Worm (Caenorhabditis elegans) whole organism, young adult: Measurements from ENCODE around the gene Y37H2A.14.

ENCODE experiments used
- B0019.2 ChIP-seq: fragments of 200-800 bp; sonication (Bioruptor generic); conservative IDR thresholded peaks from 2 replicates; pipeline ENCODE4 v1.3.6; 2022; ENCODE audit warnings: missing genetic modification reagents, missing genetic modification characterization, missing compliant biosample characterization
- C06A6.2 ChIP-seq: fragments of 200-800 bp; sonication (Bioruptor generic); conservative IDR thresholded peaks from 2 replicates; pipeline ENCODE4 v1.3.6; 2022; ENCODE audit warnings: missing genetic modification characterization, missing compliant biosample characterization
- D2030.7 ChIP-seq: fragments of 200-800 bp; sonication (Bioruptor generic); IDR thresholded peaks from 2 replicates; pipeline ENCODE4 v1.3.6; 2022; ENCODE audit warnings: missing genetic modification reagents, missing genetic modification characterization, missing compliant biosample characterization
- F39B2.1 ChIP-seq: fragments of 200-800 bp; sonication (Bioruptor generic); IDR thresholded peaks from 2 replicates; pipeline ENCODE4 v1.3.6; 2022; ENCODE audit warnings: missing genetic modification reagents, missing genetic modification characterization, missing compliant biosample characterization
- F57C9.4 ChIP-seq: sonication (generic microtip); optimal IDR thresholded peaks from 2 replicates; lab custom pipeline; 2017; ENCODE audit warnings: mild to moderate bottlenecking, missing genetic modification characterization, missing compliant biosample characterization
- Y53G8AR.9 ChIP-seq: fragments of 200-800 bp; sonication (Bioruptor generic); conservative IDR thresholded peaks from 2 replicates; pipeline ENCODE4 v1.3.6; 2022; ENCODE audit warnings: missing genetic modification reagents, missing genetic modification characterization, missing compliant biosample characterization
- aptf-3 ChIP-seq: fragments of 200-800 bp; sonication (Bioruptor generic); IDR thresholded peaks from 2 replicates; pipeline ENCODE4 v1.3.6; 2022; ENCODE audit warnings: missing genetic modification characterization, missing compliant biosample characterization
- attf-3 ChIP-seq: fragments of 200-800 bp; sonication (Bioruptor generic); conservative IDR thresholded peaks from 2 replicates; pipeline ENCODE4 v1.3.6; 2022; ENCODE audit warnings: missing genetic modification reagents, missing genetic modification characterization, missing compliant biosample characterization
- attf-6 ChIP-seq: fragments of 200-800 bp; sonication (Bioruptor generic); IDR thresholded peaks from 2 replicates; pipeline ENCODE4 v1.3.6; 2022; ENCODE audit warnings: missing genetic modification reagents, missing genetic modification characterization, missing compliant biosample characterization
- bed-1 ChIP-seq: fragments of 200-800 bp; sonication (Bioruptor generic); IDR thresholded peaks from 2 replicates; pipeline ENCODE4 v1.3.6; 2022; ENCODE audit warnings: missing genetic modification reagents, missing genetic modification characterization, missing compliant biosample characterization
- bed-2 ChIP-seq: fragments of 200-800 bp; sonication (Bioruptor generic); IDR thresholded peaks from 2 replicates; pipeline ENCODE4 v1.3.6; 2022; ENCODE audit warnings: missing genetic modification reagents, missing genetic modification characterization, missing compliant biosample characterization
- ccch-3 ChIP-seq: fragments of 200-800 bp; sonication (Bioruptor generic); optimal IDR thresholded peaks from 2 replicates; lab custom pipeline; 2018; ENCODE audit warnings: mild to moderate bottlenecking, missing genetic modification characterization, missing compliant biosample characterization
- cebp-2 ChIP-seq: fragments of 200-800 bp; sonication (Bioruptor generic); IDR thresholded peaks from 2 replicates; pipeline ENCODE4 v1.3.6; 2022; ENCODE audit warnings: missing genetic modification characterization, missing compliant biosample characterization
- chd-7 ChIP-seq: sonication (generic microtip); optimal IDR thresholded peaks from 2 replicates; lab custom pipeline; 2016; ENCODE audit warnings: mild to moderate bottlenecking, missing genetic modification characterization, moderate library complexity, missing compliant biosample characterization
- dox-1 ChIP-seq: fragments of 200-800 bp; sonication (Bioruptor generic); IDR thresholded peaks from 2 replicates; pipeline ENCODE4 v1.3.6; 2022; ENCODE audit warnings: missing genetic modification reagents, missing genetic modification characterization, missing compliant biosample characterization
- egl-44 ChIP-seq: fragments of 200-800 bp; sonication (Bioruptor generic); IDR thresholded peaks from 2 replicates; pipeline ENCODE4 v1.3.6; 2022; ENCODE audit warnings: missing genetic modification reagents, missing genetic modification characterization, missing compliant biosample characterization
- hlh-12 ChIP-seq: sonication (generic microtip); optimal IDR thresholded peaks from 2 replicates; lab custom pipeline; 2016; ENCODE audit warnings: missing genetic modification characterization, missing compliant biosample characterization
- hrde-1 ChIP-seq: sonication (generic microtip); optimal IDR thresholded peaks from 2 replicates; lab custom pipeline; 2016; ENCODE audit warnings: missing genetic modification characterization, mild to moderate bottlenecking, missing compliant biosample characterization, moderate library complexity, missing genotype, missing genetic modification reagents, borderline replicate concordance
- let-607 ChIP-seq, 2 experiments: fragments of 200-800 bp in 1 of 2; sonication (Bioruptor generic) in 1 of 2; sonication (generic microtip) in 1 of 2; optimal IDR thresholded peaks; 2 replicates each; lab custom pipeline; 2016 to 2018; ENCODE audit warnings: mild to moderate bottlenecking in 2 of 2, missing compliant biosample characterization in 2 of 2, missing genetic modification characterization in 2 of 2, moderate library complexity in 2 of 2, missing genotype in 1 of 2
- lin-26 ChIP-seq: fragments of 200-800 bp; sonication (Bioruptor generic); IDR thresholded peaks from 2 replicates; pipeline ENCODE4 v1.3.6; 2022; ENCODE audit warnings: missing genetic modification reagents, missing genetic modification characterization, missing compliant biosample characterization
- madf-10 ChIP-seq: sonication (generic microtip); optimal IDR thresholded peaks from 2 replicates; lab custom pipeline; 2016; ENCODE audit warnings: mild to moderate bottlenecking, missing genetic modification characterization, missing compliant biosample characterization
- madf-8 ChIP-seq: fragments of 200-800 bp; sonication (Bioruptor generic); conservative IDR thresholded peaks from 2 replicates; pipeline ENCODE4 v1.3.6; 2022; ENCODE audit warnings: missing genetic modification reagents, missing genetic modification characterization, missing compliant biosample characterization
- mel-28 ChIP-seq: sonication (generic microtip); optimal IDR thresholded peaks from 2 replicates; lab custom pipeline; 2016; ENCODE audit warnings: borderline replicate concordance, mild to moderate bottlenecking, missing genetic modification characterization, missing compliant biosample characterization
- nhr-120 ChIP-seq: fragments of 200-800 bp; sonication (Bioruptor generic); IDR thresholded peaks from 2 replicates; pipeline ENCODE4 v1.3.6; 2022; ENCODE audit warnings: missing genetic modification characterization, missing compliant biosample characterization
- nhr-27 ChIP-seq: fragments of 200-800 bp; sonication (Bioruptor generic); optimal IDR thresholded peaks from 2 replicates; lab custom pipeline; 2018; ENCODE audit warnings: mild to moderate bottlenecking, missing genetic modification characterization, moderate library complexity, missing compliant biosample characterization
- nhr-80 ChIP-seq: sonication (generic microtip); optimal IDR thresholded peaks from 2 replicates; lab custom pipeline; 2016; ENCODE audit warnings: missing genetic modification characterization, missing compliant biosample characterization
- pbrm-1 ChIP-seq: fragments of 200-800 bp; sonication (Bioruptor generic); IDR thresholded peaks from 2 replicates; pipeline ENCODE4 v1.3.6; 2022; ENCODE audit warnings: missing genetic modification reagents, missing genetic modification characterization, missing compliant biosample characterization
- pha-4 ChIP-seq: fragments of 150-350 bp; sonication (generic microtip); optimal IDR thresholded peaks from 2 replicates; lab custom pipeline; 2014; ENCODE audit warnings: missing biosample characterization, missing genetic modification reagents, missing genetic modification characterization
- rpc-1 ChIP-seq, 2 experiments: fragments of 150-350 bp in 1 of 2; sonication (generic microtip) in 1 of 2; optimal IDR thresholded peaks; 2 replicates each; lab custom pipeline; 2014 to 2018; ENCODE audit warnings: missing biosample characterization in 1 of 2, missing genetic modification characterization in 1 of 2, missing genetic modification reagents in 1 of 2, missing genotype in 1 of 2
- sdz-38 ChIP-seq: sonication (generic microtip); optimal IDR thresholded peaks from 2 replicates; lab custom pipeline; 2016; ENCODE audit warnings: missing genotype, missing genetic modification characterization, missing compliant biosample characterization
- snpc-1.1 ChIP-seq: sonication (generic microtip); optimal IDR thresholded peaks from 2 replicates; lab custom pipeline; 2017; ENCODE audit warnings: missing genetic modification characterization, mild to moderate bottlenecking, missing compliant biosample characterization, antibody characterized with exemption, moderate library complexity, missing genotype, missing genetic modification reagents; ENCODE audit not compliant: insufficient read depth
- unc-130 ChIP-seq: sonication (generic microtip); optimal IDR thresholded peaks from 2 replicates; lab custom pipeline; 2016; ENCODE audit warnings: missing genetic modification reagents, missing genetic modification characterization, missing compliant biosample characterization
- xnd-1 ChIP-seq: sonication (generic microtip); optimal IDR thresholded peaks from 2 replicates; lab custom pipeline; 2016; ENCODE audit warnings: missing genotype, missing genetic modification reagents, missing genetic modification characterization, missing compliant biosample characterization
- zfh-2 ChIP-seq: fragments of 200-800 bp; sonication (Bioruptor generic); conservative IDR thresholded peaks from 2 replicates; pipeline ENCODE4 v1.3.6; 2022; ENCODE audit warnings: missing genetic modification reagents, missing genetic modification characterization, missing compliant biosample characterization
- ztf-26 ChIP-seq: sonication (generic microtip); optimal IDR thresholded peaks from 2 replicates; lab custom pipeline; 2017; ENCODE audit warnings: missing genetic modification characterization, missing compliant biosample characterization
- ztf-6 ChIP-seq: fragments of 200-800 bp; sonication (Bioruptor generic); IDR thresholded peaks from 2 replicates; pipeline ENCODE4 v1.3.6; 2022; ENCODE audit warnings: missing genetic modification reagents, missing genetic modification characterization, missing compliant biosample characterization

The Y37H2A.14 gene

ce11 chrV:18171568-18171967 is 28.0 kb downstream of the Y37H2A.14 start, which contains the start of gene C14A6.8:
TSS of gene C14A6.8 (minus strand) at chrV:18171668.
- TF ChIP-seq madf-8, result no peak
- TF ChIP-seq D2030.7 (GFP tag; lab: Robert Waterston, UW), result no peak
- no peak for TF ChIP-seq snpc-1.1 (tag; lab: Kevin White, UChicago)
- no peak for TF ChIP-seq B0019.2 (GFP tag; lab: Robert Waterston, UW)
- no peak for TF ChIP-seq unc-130 (GFP tag; lab: Kevin White, UChicago)
- no peak for TF ChIP-seq let-607 (tag; optimal IDR thresholded peaks at IDR 0.05; lab: Kevin White, UChicago)
- TF ChIP-seq nhr-80, result no peak
- TF ChIP-seq rpc-1 (optimal IDR thresholded peaks at IDR 0.05; lab: Kevin White, UChicago), result no peak
- no peak for TF ChIP-seq rpc-1 (tag; optimal IDR thresholded peaks at IDR 0.05; lab: Kevin White, UChicago)
- TF ChIP-seq C06A6.2 (GFP tag; lab: Robert Waterston, UW), result no peak
- TF ChIP-seq zfh-2 (GFP tag; lab: Robert Waterston, UW), result no peak

ce11 chrV:18174951-18175350 is 31.4 kb downstream of the Y37H2A.14 start:
- TF ChIP-seq egl-44 (GFP tag; lab: Robert Waterston, UW), result 0 out of 2 replicates have a peak, but pooled peaks have one; percentile 33
- 0 out of 2 replicates have a peak, but pooled peaks have one; percentile 46 for TF ChIP-seq lin-26 (GFP tag; lab: Robert Waterston, UW)
- TF ChIP-seq dox-1 (GFP tag; lab: Robert Waterston, UW), result 0 out of 2 replicates have a peak, but pooled peaks have one; percentile 27
- 0 out of 2 replicates have a peak, but pooled peaks have one; percentile 69 for TF ChIP-seq nhr-120 (GFP tag; lab: Robert Waterston, UW)
- TF ChIP-seq aptf-3 (GFP tag; lab: Robert Waterston, UW), result peak; percentile 64; the same call in 1 of the 2 replicates

ce11 chrV:18178659-18179058 is 35.1 kb downstream of the Y37H2A.14 start, which contains the start of gene C31G12.4:
TSS of gene C31G12.4 (minus strand) at chrV:18178759.
- TF ChIP-seq lin-26 (GFP tag; lab: Robert Waterston, UW), result no peak
- no peak for TF ChIP-seq cebp-2 (GFP tag; lab: Robert Waterston, UW)
- no peak for TF ChIP-seq F39B2.1 (GFP tag; lab: Robert Waterston, UW)
- no peak for TF ChIP-seq B0019.2 (GFP tag; lab: Robert Waterston, UW)
- TF ChIP-seq ztf-26 (tag; lab: Kevin White, UChicago), result no peak

- TF ChIP-seq bed-2, result no peak
- no peak for TF ChIP-seq chd-7 (tag; lab: Kevin White, UChicago)
- TF ChIP-seq zfh-2 (GFP tag; lab: Robert Waterston, UW), result no peak
- no peak for TF ChIP-seq attf-6
- no peak for TF ChIP-seq pbrm-1
- TF ChIP-seq F57C9.4, result no peak
- no peak for TF ChIP-seq hrde-1 (tag; lab: Kevin White, UChicago)
- no peak for TF ChIP-seq attf-3
- TF ChIP-seq nhr-27 (tag; lab: Kevin White, UChicago), result no peak
- TF ChIP-seq mel-28, result no peak
- TF ChIP-seq nhr-120 (GFP tag; lab: Robert Waterston, UW), result no peak
These were observed 36.1 kb downstream of the Y37H2A.14 start, which contains the start of gene C31G12.1 for ce11 chrV:18179663-18180062. TSS of gene C31G12.1 (plus strand) at chrV:18179963.

- TF ChIP-seq madf-10 (no peak), pha-4 (tag; lab: Kevin White, UChicago) (no peak), xnd-1 (tag; lab: Kevin White, UChicago) (no peak), Y53G8AR.9 (GFP tag; lab: Robert Waterston, UW) (no peak), bed-1 (no peak), bed-2 (no peak), hlh-12 (tag; lab: Kevin White, UChicago) (no peak), ztf-6 (GFP tag; lab: Robert Waterston, UW) (no peak), sdz-38 (tag; lab: Kevin White, UChicago) (no peak), ccch-3 (GFP tag; lab: Kevin White, UChicago) (no peak)
These were observed 41.4 kb downstream of the Y37H2A.14 start, which contains the start of gene C31G12.3 for ce11 chrV:18184910-18185309. TSS of gene C31G12.3 (plus strand) at chrV:18185210.
